Worm (Caenorhabditis elegans): ENCODE measurements around the gene srab-10.

DNA sequence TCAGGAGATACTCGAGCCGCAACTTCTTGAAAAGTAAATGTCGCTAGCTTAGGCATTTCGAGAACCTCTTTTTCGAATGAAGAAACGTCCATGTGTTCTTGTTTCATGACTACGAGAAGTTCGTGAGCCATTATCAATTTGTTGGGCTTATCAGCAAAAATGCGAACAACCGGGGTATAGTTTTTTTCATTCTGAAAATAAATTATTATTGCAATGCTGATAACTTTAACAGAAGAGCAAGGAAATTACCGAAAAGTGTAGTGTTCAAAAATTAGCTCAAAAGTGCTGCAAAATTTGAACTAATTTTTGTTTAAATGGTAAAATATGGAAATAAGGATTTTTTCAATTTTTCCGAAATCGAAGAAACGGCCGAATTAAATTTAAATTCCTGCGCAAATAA lies 32.2 kb downstream of the srab-10 start:
- TF ChIP-seq ama-1 (optimal IDR thresholded peaks at IDR 0.05) (no peak), tra-4 (tag; optimal IDR thresholded peaks at IDR 0.05) (no peak), sea-1 (GFP tag; conservative IDR thresholded peaks at IDR 0.05) (no peak), ceh-36 (tag; optimal IDR thresholded peaks at IDR 0.05) (no peak), aly-1 (tag; optimal IDR thresholded peaks at IDR 0.05) (no peak)
